Worm (Caenorhabditis elegans): Measurements from ENCODE around the gene lact-9.

ce11 chrIV:13742244-13742643 lies 43.2 kb downstream of the lact-9 start, which contains the start of gene C47A4.3:
- no peak for TF ChIP-seq him-1 (tag; optimal IDR thresholded peaks at IDR 0.05)
- TF ChIP-seq W03F9.2 (tag; optimal IDR thresholded peaks at IDR 0.05) = no peak
- TF ChIP-seq dao-5 (tag; optimal IDR thresholded peaks at IDR 0.05) = no peak

Data from whole organism, L4/young adult.